Fruit fly (Drosophila melanogaster) whole organism, wandering third instar larva: Measurements from ENCODE around the gene CG12541.

ENCODE experiments used
- Abd-B ChIP-seq: fragments of >200 bp; optimal IDR thresholded peaks from 2 replicates; lab custom pipeline; 2017; ENCODE audit warnings: missing biosample characterization, missing genetic modification characterization
- CrebA ChIP-seq: fragments of 200-800 bp; sonication (Bioruptor generic); optimal IDR thresholded peaks from 2 replicates; lab custom pipeline; 2016; ENCODE audit warnings: missing biosample characterization, mild to moderate bottlenecking, missing genetic modification characterization, borderline replicate concordance
- Dfd ChIP-seq: fragments of >200 bp; optimal IDR thresholded peaks from 2 replicates; lab custom pipeline; 2017; ENCODE audit warnings: missing biosample characterization, missing genetic modification characterization
- HLH106 ChIP-seq: fragments of 200-800 bp; optimal IDR thresholded peaks from 3 replicates; lab custom pipeline; 2019; ENCODE audit warnings: missing biosample characterization, mild to moderate bottlenecking, missing genetic modification characterization, moderate library complexity
- Hnf4 ChIP-seq: fragments of 200-800 bp; sonication (Bioruptor generic); optimal IDR thresholded peaks from 2 replicates; lab custom pipeline; 2016; ENCODE audit warnings: missing biosample characterization, mild to moderate bottlenecking, missing genetic modification characterization
- Hr83 ChIP-seq: fragments of 200-300 bp; sonication (Bioruptor generic); optimal IDR thresholded peaks from 2 replicates; lab custom pipeline; 2016; ENCODE audit warnings: missing biosample characterization, mild to moderate bottlenecking, missing genetic modification characterization, moderate library complexity; ENCODE audit not compliant: poor library complexity, severe bottlenecking
- Mio ChIP-seq: sonication (Bioruptor generic); optimal IDR thresholded peaks from 2 replicates; lab custom pipeline; 2016; ENCODE audit warnings: missing biosample characterization, missing genetic modification characterization
- Myc ChIP-seq: fragments of >200 bp; optimal IDR thresholded peaks from 2 replicates; lab custom pipeline; 2017
- N ChIP-seq: fragments of >200 bp; optimal IDR thresholded peaks from 2 replicates; lab custom pipeline; 2018; ENCODE audit warnings: missing biosample characterization, missing external identifiers, missing genetic modification characterization
- OdsH ChIP-seq: fragments of 200-800 bp; sonication (Bioruptor generic); optimal IDR thresholded peaks from 2 replicates; lab custom pipeline; 2016; ENCODE audit warnings: missing biosample characterization, mild to moderate bottlenecking, missing genetic modification characterization
- Rel ChIP-seq, 2 experiments: fragments of 200-800 bp; sonication (Bioruptor generic) in 1 of 2; optimal IDR thresholded peaks; 2 replicates in 1 of 2; 3 replicates in 1 of 2; lab custom pipeline; 2016 to 2019; ENCODE audit warnings: mild to moderate bottlenecking in 2 of 2, missing biosample characterization in 2 of 2, missing genetic modification characterization in 2 of 2, moderate library complexity in 1 of 2
- Sp1 ChIP-seq: fragments of 200-800 bp; sonication (Bioruptor generic); optimal IDR thresholded peaks from 3 replicates; lab custom pipeline; 2019; ENCODE audit warnings: missing biosample characterization, mild to moderate bottlenecking, missing genetic modification characterization, moderate library complexity
- Vsx2 ChIP-seq: fragments of 200-300, 225-300 bp; sonication (Bioruptor generic); optimal IDR thresholded peaks from 2 replicates; lab custom pipeline; 2018; ENCODE audit warnings: missing biosample characterization, missing genetic modification characterization; ENCODE audit not compliant: partially characterized antibody
- br ChIP-seq: fragments of 200-800 bp; sonication (Bioruptor generic); optimal IDR thresholded peaks from 2 replicates; lab custom pipeline; 2016; ENCODE audit warnings: missing biosample characterization, missing genetic modification characterization
- brk ChIP-seq: fragments of 200-800 bp; sonication (Bioruptor generic); optimal IDR thresholded peaks from 2 replicates; lab custom pipeline; 2016; ENCODE audit warnings: missing biosample characterization, mild to moderate bottlenecking, missing genetic modification characterization
- dl ChIP-seq, 2 experiments: fragments of 175-275, 200-275 bp in 1 of 2; fragments of 200-275 bp in 1 of 2; sonication (Bioruptor generic); optimal IDR thresholded peaks; lab custom pipeline; 2018; ENCODE audit warnings: mild to moderate bottlenecking in 2 of 2, missing biosample characterization in 2 of 2, missing genetic modification characterization in 2 of 2, moderate library complexity in 2 of 2; ENCODE audit not compliant: partially characterized antibody in 2 of 2, insufficient read depth in 1 of 2
- dsf ChIP-seq: sonication (Bioruptor generic); optimal IDR thresholded peaks from 2 replicates; lab custom pipeline; 2016; ENCODE audit warnings: missing biosample characterization, missing genetic modification characterization, borderline replicate concordance
- ey ChIP-seq: fragments of 200-800 bp; sonication (Bioruptor generic); optimal IDR thresholded peaks from 2 replicates; lab custom pipeline; 2016; ENCODE audit warnings: missing biosample characterization, missing genetic modification characterization
- foxo ChIP-seq, 2 experiments: fragments of 200-800 bp; sonication (Bioruptor generic); optimal IDR thresholded peaks; 2 replicates in 1 of 2; 3 replicates in 1 of 2; lab custom pipeline; 2016 to 2017; ENCODE audit warnings: missing biosample characterization in 2 of 2, missing genetic modification characterization in 2 of 2
- fru ChIP-seq: fragments of 200-800 bp; sonication (Bioruptor generic); optimal IDR thresholded peaks from 3 replicates; lab custom pipeline; 2016; ENCODE audit warnings: missing biosample characterization, mild to moderate bottlenecking, missing genetic modification characterization
- h ChIP-seq: fragments of 200-800 bp; sonication (Bioruptor generic); optimal IDR thresholded peaks from 3 replicates; lab custom pipeline; 2016; ENCODE audit warnings: missing biosample characterization, mild to moderate bottlenecking, missing genetic modification characterization
- pan ChIP-seq: fragments of >200 bp; optimal IDR thresholded peaks from 2 replicates; lab custom pipeline; 2017
- rgr ChIP-seq: fragments of 200-800 bp; sonication (Bioruptor generic); optimal IDR thresholded peaks from 3 replicates; lab custom pipeline; 2016; ENCODE audit warnings: missing biosample characterization, mild to moderate bottlenecking, missing genetic modification characterization
- sv ChIP-seq: fragments of 200-800 bp; sonication (Bioruptor generic); optimal IDR thresholded peaks from 3 replicates; lab custom pipeline; 2016; ENCODE audit warnings: missing biosample characterization, missing genetic modification characterization
- tai ChIP-seq: sonication (Bioruptor generic); optimal IDR thresholded peaks from 2 replicates; lab custom pipeline; 2016; ENCODE audit warnings: missing biosample characterization, missing genetic modification characterization
- woc ChIP-seq: sonication (Bioruptor generic); optimal IDR thresholded peaks from 2 replicates; lab custom pipeline; 2016; ENCODE audit warnings: missing biosample characterization, mild to moderate bottlenecking, missing genetic modification characterization

CG12541 gene

dm6 chrX:7094169-7094568 is 28.3 kb upstream of the CG12541 start:
- TF ChIP-seq h (no peak), sv (GFP tag; lab: Kevin White, UChicago) (no peak), CrebA (GFP tag; lab: Kevin White, UChicago) (no peak), Myc (lab: Kevin White, UChicago) (no peak), Hr83 (GFP tag; lab: Kevin White, UChicago) (no peak), Dfd (GFP tag; lab: Kevin White, UChicago) (no peak), Abd-B (GFP tag; lab: Kevin White, UChicago) (no peak), Mio (GFP tag; lab: Kevin White, UChicago) (no peak), brk (GFP tag; lab: Kevin White, UChicago) (no peak), HLH106 (no peak), ey (GFP tag; lab: Kevin White, UChicago) (no peak), OdsH (GFP tag; lab: Kevin White, UChicago) (no peak), rgr (no peak), foxo (GFP tag; optimal IDR thresholded peaks at IDR 0.05; lab: Kevin White, UChicago) (no peak)

- TF ChIP-seq Rel (GFP tag; optimal IDR thresholded peaks at IDR 0.05; lab: Kevin White, UChicago) (no peak), Rel (tag; optimal IDR thresholded peaks at IDR 0.05; lab: Kevin White, UChicago) (no peak), dsf (no peak), tai (GFP tag; lab: Kevin White, UChicago) (no peak), Abd-B (GFP tag; lab: Kevin White, UChicago) (no peak), HLH106 (no peak), dl (GFP tag; optimal IDR thresholded peaks at IDR 0.05; lab: Kevin White, UChicago; ENCODE audit: insufficient read depth in 1 of 2, partially characterized antibody in 2 of 2) (no peak), ey (GFP tag; lab: Kevin White, UChicago) (no peak), pan (lab: Kevin White, UChicago) (no peak), OdsH (GFP tag; lab: Kevin White, UChicago) (no peak), fru (GFP tag; lab: Kevin White, UChicago) (no peak), Vsx2 (no peak), br (GFP tag; lab: Kevin White, UChicago) (no peak), sv (GFP tag; lab: Kevin White, UChicago) (no peak), woc (no peak), Myc (lab: Kevin White, UChicago) (no peak), Sp1 (no peak), rgr (no peak), Dfd (GFP tag; lab: Kevin White, UChicago) (no peak)
Observed at dm6 chrX:7091909-7092308, 26.1 kb upstream of the CG12541 start.

DNA sequence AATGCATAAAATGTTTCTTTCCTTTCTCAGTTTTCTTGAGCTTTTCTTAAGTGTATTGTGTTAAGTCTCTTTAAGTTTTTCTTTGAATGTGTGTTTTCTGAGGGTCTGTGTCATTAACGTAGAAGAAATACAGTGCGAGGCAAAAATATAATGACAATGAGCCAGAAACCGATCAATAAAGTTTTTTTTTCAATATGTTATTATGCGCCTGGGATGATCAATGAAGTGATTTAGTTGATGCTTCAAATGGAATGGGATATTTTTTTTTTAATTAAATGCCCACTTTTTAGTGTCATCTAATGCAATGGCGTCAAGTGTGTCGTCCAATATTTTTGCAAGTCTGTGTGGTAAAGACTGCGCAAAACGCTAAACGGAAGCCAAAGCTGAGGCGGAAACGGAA is 20.7 kb upstream of the CG12541 start:
- TF ChIP-seq Abd-B (GFP tag; lab: Kevin White, UChicago) = no peak
- TF ChIP-seq Sp1 = no peak
- peak; percentile 11 for TF ChIP-seq Hnf4 (GFP tag; lab: Kevin White, UChicago)
- no peak for TF ChIP-seq rgr
- no peak for TF ChIP-seq Mio (GFP tag; lab: Kevin White, UChicago)
- no peak for TF ChIP-seq N (GFP tag; lab: Kevin White, UChicago)
- no peak for TF ChIP-seq OdsH (GFP tag; lab: Kevin White, UChicago)
- TF ChIP-seq tai (GFP tag; lab: Kevin White, UChicago) = peak; percentile 29

dm6 chrX:7082407-7082806 is 16.6 kb upstream of the CG12541 start:
- no peak for TF ChIP-seq Sp1
- peak; percentile 11 for TF ChIP-seq Dfd (GFP tag; lab: Kevin White, UChicago)
- TF ChIP-seq, all 38 proteins: peak for 1

dm6 chrX:7074316-7074925 is 8.6 kb upstream of the CG12541 start:
- TF ChIP-seq tai (GFP tag; lab: Kevin White, UChicago) (peak; percentile 0), rgr (no peak), br (GFP tag; lab: Kevin White, UChicago) (no peak), CrebA (GFP tag; lab: Kevin White, UChicago) (no peak), dsf (no peak), Mio (GFP tag; lab: Kevin White, UChicago) (no peak)

- no peak for TF ChIP-seq fru (GFP tag; lab: Kevin White, UChicago)
- TF ChIP-seq Rel (GFP tag; optimal IDR thresholded peaks at IDR 0.05; lab: Kevin White, UChicago) = no peak
- peak; percentile 5 for TF ChIP-seq Rel (tag; optimal IDR thresholded peaks at IDR 0.05; lab: Kevin White, UChicago)
- TF ChIP-seq, all 38 proteins: peak for 1
Observed at dm6 chrX:7073234-7073878, 7.5 kb upstream of the CG12541 start.
